Worm (Caenorhabditis elegans): ENCODE results near the gene F14F9.2.

ce11 chrV:5098925-5099324 lies 45.7 kb upstream of the F14F9.2 start, which contains the start of gene unc-46:
- no peak for TF ChIP-seq fkh-10 (GFP tag; optimal IDR thresholded peaks at IDR 0.05)
- TF ChIP-seq mec-3 (tag; optimal IDR thresholded peaks at IDR 0.05; ENCODE audit: borderline replicate concordance), result no peak
- no peak for TF ChIP-seq sdc-2 (tag; optimal IDR thresholded peaks at IDR 0.05)
- TF ChIP-seq pag-3 (tag; optimal IDR thresholded peaks at IDR 0.05; ENCODE audit: borderline replicate concordance), result no peak
- TF ChIP-seq lim-6 (tag; optimal IDR thresholded peaks at IDR 0.05), result no peak
- no peak for TF ChIP-seq unc-86 (tag; optimal IDR thresholded peaks at IDR 0.05)
